Worm (Caenorhabditis elegans) whole organism, young adult: ENCODE data around the gene W04G3.12.

ENCODE experiments used
- B0035.1 ChIP-seq: sonication (generic microtip); optimal IDR thresholded peaks from 2 replicates; lab custom pipeline; 2016; ENCODE audit warnings: missing genetic modification characterization, mild to moderate bottlenecking, missing compliant biosample characterization, missing genotype, missing genetic modification reagents
- F22D6.2 ChIP-seq: sonication (generic microtip); optimal IDR thresholded peaks from 2 replicates; lab custom pipeline; 2016; ENCODE audit warnings: mild to moderate bottlenecking, missing genetic modification characterization, missing compliant biosample characterization
- cebp-1 ChIP-seq, 2 experiments: fragments of 200-800 bp in 1 of 2; sonication (Bioruptor generic) in 1 of 2; sonication (generic microtip) in 1 of 2; IDR thresholded peaks in 1 of 2; optimal IDR thresholded peaks in 1 of 2; 2 replicates each; pipeline versions ENCODE4 v1.3.6 to Lab custom; 2017 to 2022; ENCODE audit warnings: missing compliant biosample characterization in 2 of 2, missing genetic modification characterization in 2 of 2, mild to moderate bottlenecking in 1 of 2, missing genetic modification reagents in 1 of 2, moderate library complexity in 1 of 2
- lin-35 ChIP-seq, 3 experiments: fragments of 150-350 bp in 2 of 3; sonication (generic microtip) in 1 of 3; optimal IDR thresholded peaks; 2 replicates each; lab custom pipeline; 2014 to 2018; ENCODE audit warnings: missing biosample characterization in 3 of 3, missing genetic modification characterization in 3 of 3, missing genetic modification reagents in 3 of 3
- nfya-1 ChIP-seq: sonication (generic microtip); optimal IDR thresholded peaks from 2 replicates; lab custom pipeline; 2017; ENCODE audit warnings: antibody characterized with exemption, missing compliant biosample characterization, missing genetic modification characterization, borderline replicate concordance; ENCODE audit not compliant: insufficient read depth
- tbp1 ChIP-seq: fragments of 200-800 bp; sonication (Bioruptor generic); optimal IDR thresholded peaks from 2 replicates; lab custom pipeline; 2018; ENCODE audit warnings: mild to moderate bottlenecking, missing genetic modification characterization, missing compliant biosample characterization
- zfh-2 ChIP-seq: fragments of 200-800 bp; sonication (Bioruptor generic); conservative IDR thresholded peaks from 2 replicates; pipeline ENCODE4 v1.3.6; 2022; ENCODE audit warnings: missing genetic modification reagents, missing genetic modification characterization, missing compliant biosample characterization

- TF ChIP-seq B0035.1, result no peak
- TF ChIP-seq F22D6.2, result no peak
- no peak for TF ChIP-seq zfh-2 (GFP tag; lab: Robert Waterston, UW)
- TF ChIP-seq tbp1, result no peak
- TF ChIP-seq lin-35 (GFP tag; optimal IDR thresholded peaks at IDR 0.05; lab: Kevin White, UChicago), result no peak
- no peak for TF ChIP-seq nfya-1 (tag; lab: Kevin White, UChicago)
- no peak for TF ChIP-seq cebp-1 (GFP tag; IDR thresholded peaks at IDR 0.05; lab: Robert Waterston, UW)
- TF ChIP-seq cebp-1 (tag; optimal IDR thresholded peaks at IDR 0.05; lab: Kevin White, UChicago), result no peak
These were observed 16.9 kb downstream of the W04G3.12 start, which contains the start of gene lpr-6 for ce11 chrX:11059744-11060143.
